Fruit fly (Drosophila melanogaster): ENCODE measurements around the gene CG5966.
A peak's percentile ranks its signal among the peaks of the same experiment; 100 is the strongest.

Gene CG5966

DNA sequence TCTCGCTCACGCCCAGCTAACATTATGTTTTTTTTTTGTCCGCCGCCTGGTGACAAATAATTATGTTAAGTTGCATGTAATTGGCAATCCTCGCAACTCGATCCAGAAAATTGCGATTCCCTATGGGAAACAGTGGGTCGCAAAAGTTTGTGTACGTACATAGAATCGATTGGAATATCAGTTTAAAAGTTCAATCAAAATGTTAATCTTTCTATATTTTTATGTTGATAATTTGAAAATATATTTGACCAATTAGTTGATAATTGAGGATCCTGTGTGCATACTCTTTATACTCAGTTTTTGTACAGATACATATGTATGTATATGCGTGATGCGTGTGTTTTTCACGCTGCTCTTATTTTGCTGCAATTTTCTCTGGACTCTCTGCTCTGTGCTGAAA, 39.3 kb downstream of the CG5966 start:
- TF ChIP-seq CG17806 (tag; optimal IDR thresholded peaks at IDR 0.05) (peak; percentile 64), CG12605 (GFP tag; IDR thresholded peaks at IDR 0.05) (peak; percentile 68), Snoo (tag; optimal IDR thresholded peaks at IDR 0.05) (peak; percentile 34), CG10348 (GFP tag; IDR thresholded peaks at IDR 0.05) (no peak), Pif1B (GFP tag; optimal IDR thresholded peaks at IDR 0.05) (peak; percentile 53), CG8301 (tag; optimal IDR thresholded peaks at IDR 0.05) (peak; percentile 56), CG8159 (tag; optimal IDR thresholded peaks at IDR 0.05) (peak; percentile 75), fd96Ca (GFP tag; IDR thresholded peaks at IDR 0.05) (peak; percentile 31; the same call in 1 of the 3 replicates), CG9948 (tag; optimal IDR thresholded peaks at IDR 0.05) (peak; percentile 54), gl (tag; optimal IDR thresholded peaks at IDR 0.05) (peak; percentile 43), EcR (GFP tag; optimal IDR thresholded peaks at IDR 0.05) (no peak), CG13204 (GFP tag; optimal IDR thresholded peaks at IDR 0.05) (peak; percentile 27), Pif1A (GFP tag; optimal IDR thresholded peaks at IDR 0.05) (peak; percentile 58), rn (GFP tag; IDR thresholded peaks at IDR 0.05) (0 out of 2 replicates have a peak, but pooled peaks have one; percentile 16), CG4496 (GFP tag; IDR thresholded peaks at IDR 0.05) (peak; percentile 87), CG15710 (tag; optimal IDR thresholded peaks at IDR 0.05) (peak; percentile 71), D1 (tag; optimal IDR thresholded peaks at IDR 0.05) (no peak), CG32121 (GFP tag; IDR thresholded peaks at IDR 0.05) (peak; percentile 51; the same call in 1 of the 2 replicates), CG14655 (GFP tag; optimal IDR thresholded peaks at IDR 0.05) (peak; percentile 65), Ets98B (GFP tag; IDR thresholded peaks at IDR 0.05) (peak; percentile 72), CG34367 (tag; optimal IDR thresholded peaks at IDR 0.05) (peak; percentile 56)

DNA sequence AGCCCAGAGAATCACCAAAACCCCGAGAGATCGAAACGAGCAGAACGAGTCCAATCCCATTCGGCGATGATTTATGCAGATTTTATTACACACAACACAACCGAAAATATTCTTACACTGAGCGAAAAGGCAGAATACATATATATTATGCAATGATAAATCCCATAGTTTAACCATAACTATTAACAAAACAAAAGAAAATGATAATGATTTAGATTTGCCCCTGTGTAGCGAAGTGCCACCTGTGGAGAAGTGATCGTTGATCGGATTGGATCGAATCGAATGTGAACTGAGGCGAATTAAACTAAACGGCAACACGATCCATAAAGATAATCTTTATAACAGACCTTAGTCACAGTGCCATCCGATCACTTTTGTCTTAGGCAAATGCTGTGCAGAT, 40.4 kb downstream of the CG5966 start:
- no peak for TF ChIP-seq CG15710 (tag; optimal IDR thresholded peaks at IDR 0.05)
- no peak for TF ChIP-seq Snoo (tag; optimal IDR thresholded peaks at IDR 0.05)
- TF ChIP-seq CG17806 (tag; optimal IDR thresholded peaks at IDR 0.05) = no peak
- TF ChIP-seq CG13204 (GFP tag; optimal IDR thresholded peaks at IDR 0.05) = no peak
- no peak for TF ChIP-seq CG8159 (tag; optimal IDR thresholded peaks at IDR 0.05)
- TF ChIP-seq Pif1B (GFP tag; optimal IDR thresholded peaks at IDR 0.05) = no peak
- no peak for TF ChIP-seq gl (tag; optimal IDR thresholded peaks at IDR 0.05)
- TF ChIP-seq fd96Ca (GFP tag; IDR thresholded peaks at IDR 0.05) = no peak
- TF ChIP-seq Ets98B (GFP tag; IDR thresholded peaks at IDR 0.05) = no peak
- TF ChIP-seq CG8301 (tag; optimal IDR thresholded peaks at IDR 0.05) = no peak
- no peak for TF ChIP-seq D1 (tag; optimal IDR thresholded peaks at IDR 0.05)
- no peak for TF ChIP-seq CG10348 (GFP tag; IDR thresholded peaks at IDR 0.05)
- no peak for TF ChIP-seq CG32121 (GFP tag; IDR thresholded peaks at IDR 0.05)
- TF ChIP-seq rn (GFP tag; IDR thresholded peaks at IDR 0.05) = no peak
- TF ChIP-seq Pif1A (GFP tag; optimal IDR thresholded peaks at IDR 0.05) = no peak
- TF ChIP-seq CG34367 (tag; optimal IDR thresholded peaks at IDR 0.05) = no peak
- TF ChIP-seq CG9948 (tag; optimal IDR thresholded peaks at IDR 0.05) = no peak
- TF ChIP-seq CG12605 (GFP tag; IDR thresholded peaks at IDR 0.05) = no peak

DNA sequence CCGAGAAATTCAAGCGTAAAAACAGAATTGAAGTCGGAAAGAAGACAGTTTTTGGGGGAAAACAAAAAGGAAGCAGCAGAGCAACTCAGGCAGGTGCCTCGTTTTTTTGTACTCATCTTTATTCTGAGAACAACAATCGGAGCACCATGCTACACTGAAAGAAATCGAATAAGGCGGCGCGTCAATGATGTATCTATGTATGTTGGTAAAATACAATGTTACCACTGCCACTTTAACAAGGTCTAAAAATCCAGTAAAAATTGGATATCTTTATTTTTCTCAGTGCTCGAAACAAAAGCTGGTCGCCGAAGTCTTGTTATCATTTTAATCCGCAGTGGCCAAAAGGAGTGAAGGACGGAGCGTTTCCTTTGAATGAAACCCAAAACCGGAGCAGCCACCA, 41.4 kb downstream of the CG5966 start:
- peak; percentile 13 for TF ChIP-seq Pif1B (GFP tag; optimal IDR thresholded peaks at IDR 0.05)
- TF ChIP-seq CG17806 (tag; optimal IDR thresholded peaks at IDR 0.05) = peak; percentile 15
- TF ChIP-seq CG8159 (tag; optimal IDR thresholded peaks at IDR 0.05) = peak; percentile 6
- TF ChIP-seq Pif1A (GFP tag; optimal IDR thresholded peaks at IDR 0.05) = no peak
- peak; percentile 43 for TF ChIP-seq Snoo (tag; optimal IDR thresholded peaks at IDR 0.05)

DNA sequence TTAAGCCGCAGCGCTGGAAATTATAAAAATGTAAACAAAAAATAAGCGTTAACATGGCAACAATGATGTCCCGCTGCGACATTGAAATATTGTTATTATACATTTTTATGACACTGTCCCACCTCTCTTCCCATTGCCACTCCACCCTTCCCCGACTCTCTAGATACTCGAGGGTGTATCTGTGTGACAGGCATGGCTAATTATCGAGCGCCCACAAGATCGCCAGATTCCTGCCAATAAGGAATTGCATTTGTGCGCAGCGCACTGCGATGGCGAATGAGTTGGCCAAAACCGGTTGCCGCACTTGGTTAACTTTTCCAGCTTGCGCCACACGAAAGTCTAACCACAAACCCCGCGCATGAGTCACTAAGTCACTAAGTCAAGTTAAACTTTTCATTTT, 42.0 kb downstream of the CG5966 start:
- TF ChIP-seq rn (GFP tag; IDR thresholded peaks at IDR 0.05) (no peak), CG4496 (GFP tag; IDR thresholded peaks at IDR 0.05) (peak; percentile 29; the same call in 1 of the 3 replicates), CG15710 (tag; optimal IDR thresholded peaks at IDR 0.05) (no peak)

DNA sequence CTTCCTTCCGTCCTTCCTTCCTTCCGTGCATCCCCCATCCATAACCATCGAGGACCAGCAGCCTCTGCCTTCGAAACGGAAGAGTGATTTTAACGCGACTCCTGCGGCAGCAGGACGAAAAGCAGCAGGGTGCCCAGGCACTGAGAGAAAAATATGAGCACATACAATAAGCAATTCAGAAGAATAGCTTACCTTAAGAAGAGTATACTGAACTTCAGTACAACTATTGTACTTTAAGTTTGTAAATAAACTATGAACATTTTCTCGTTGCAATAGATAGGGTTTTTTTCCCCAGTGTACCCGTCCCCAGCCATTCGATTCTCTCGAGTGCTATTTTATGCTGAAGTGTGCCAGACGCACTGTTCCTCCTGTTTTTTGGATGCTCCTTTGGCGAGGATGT, 43.1 kb downstream of the CG5966 start:
- no peak for TF ChIP-seq Ets98B (GFP tag; IDR thresholded peaks at IDR 0.05)
- TF ChIP-seq CG13204 (GFP tag; optimal IDR thresholded peaks at IDR 0.05) = no peak
- TF ChIP-seq CG8159 (tag; optimal IDR thresholded peaks at IDR 0.05) = peak; percentile 63
- peak; percentile 17 for TF ChIP-seq CG34367 (tag; optimal IDR thresholded peaks at IDR 0.05)
- no peak for TF ChIP-seq Pif1B (GFP tag; optimal IDR thresholded peaks at IDR 0.05)
- TF ChIP-seq CG15710 (tag; optimal IDR thresholded peaks at IDR 0.05) = peak; percentile 49
- peak; percentile 29 for TF ChIP-seq CG17806 (tag; optimal IDR thresholded peaks at IDR 0.05)
- TF ChIP-seq CG10348 (GFP tag; IDR thresholded peaks at IDR 0.05) = no peak
- TF ChIP-seq Snoo (tag; optimal IDR thresholded peaks at IDR 0.05) = peak; percentile 38
- TF ChIP-seq Pif1A (GFP tag; optimal IDR thresholded peaks at IDR 0.05) = peak; percentile 21
- no peak for TF ChIP-seq CG14655 (GFP tag; optimal IDR thresholded peaks at IDR 0.05)
- TF ChIP-seq CG8301 (tag; optimal IDR thresholded peaks at IDR 0.05) = no peak
- TF ChIP-seq CG32121 (GFP tag; IDR thresholded peaks at IDR 0.05) = no peak
- no peak for TF ChIP-seq CG12605 (GFP tag; IDR thresholded peaks at IDR 0.05)
- no peak for TF ChIP-seq fd96Ca (GFP tag; IDR thresholded peaks at IDR 0.05)
- TF ChIP-seq gl (tag; optimal IDR thresholded peaks at IDR 0.05) = no peak
- peak; percentile 19 for TF ChIP-seq CG9948 (tag; optimal IDR thresholded peaks at IDR 0.05)
- no peak for TF ChIP-seq rn (GFP tag; IDR thresholded peaks at IDR 0.05)
- TF ChIP-seq CG4496 (GFP tag; IDR thresholded peaks at IDR 0.05) = peak; percentile 58; the same call in 2 of the 3 replicates
- TF ChIP-seq D1 (tag; optimal IDR thresholded peaks at IDR 0.05) = no peak
- no peak for TF ChIP-seq EcR (GFP tag; optimal IDR thresholded peaks at IDR 0.05)

DNA sequence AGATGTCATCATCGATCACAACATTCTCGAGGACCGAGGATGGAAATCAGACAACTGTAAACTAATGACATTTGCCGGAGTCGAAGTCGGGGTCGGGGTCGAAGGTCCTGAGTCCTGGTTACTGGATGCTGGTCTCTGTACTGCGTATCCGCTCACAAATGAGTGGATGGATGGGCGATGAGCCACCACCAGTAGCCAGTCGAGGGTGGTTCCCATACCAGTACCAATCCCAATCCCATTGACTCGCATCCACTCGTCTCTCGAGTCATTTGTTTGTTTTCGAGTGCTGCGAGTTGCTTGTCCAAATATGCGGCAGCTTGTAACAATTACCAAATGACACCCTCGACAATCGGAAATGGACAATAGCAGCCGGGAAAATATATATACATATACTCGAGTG, 44.2 kb downstream of the CG5966 start:
- TF ChIP-seq gl (tag; optimal IDR thresholded peaks at IDR 0.05) (no peak), CG8301 (tag; optimal IDR thresholded peaks at IDR 0.05) (no peak), D1 (tag; optimal IDR thresholded peaks at IDR 0.05) (no peak), Pif1B (GFP tag; optimal IDR thresholded peaks at IDR 0.05) (no peak), CG12605 (GFP tag; IDR thresholded peaks at IDR 0.05) (no peak), CG9948 (tag; optimal IDR thresholded peaks at IDR 0.05) (no peak), CG4496 (GFP tag; IDR thresholded peaks at IDR 0.05) (no peak), CG10348 (GFP tag; IDR thresholded peaks at IDR 0.05) (no peak), CG17806 (tag; optimal IDR thresholded peaks at IDR 0.05) (no peak), CG32121 (GFP tag; IDR thresholded peaks at IDR 0.05) (no peak)

Measured in whole organism, pupa.